Worm (Caenorhabditis elegans) whole organism, L4/young adult: ENCODE data around the gene kin-36.

Experiments
- W03F9.2 ChIP-seq: fragments of 150-350 bp; optimal IDR thresholded peaks from 2 replicates; lab custom pipeline; 2014; ENCODE audit warnings: missing biosample characterization, missing genetic modification characterization
- dao-5 ChIP-seq: sonication (generic microtip); optimal IDR thresholded peaks from 2 replicates; lab custom pipeline; 2016; ENCODE audit warnings: missing genotype, missing genetic modification characterization, moderate library complexity, missing compliant biosample characterization
- him-1 ChIP-seq: sonication (generic microtip); optimal IDR thresholded peaks from 2 replicates; lab custom pipeline; 2016; ENCODE audit warnings: missing genotype, missing genetic modification reagents, missing genetic modification characterization, missing compliant biosample characterization

kin-36 gene

ce11 chrIV:4655979-4656378 lies 22.8 kb upstream of the kin-36 start:
- no peak for TF ChIP-seq dao-5 (tag; lab: Kevin White, UChicago)
- no peak for TF ChIP-seq him-1 (tag; lab: Kevin White, UChicago)
- no peak for TF ChIP-seq W03F9.2 (tag; lab: Kevin White, UChicago)

DNA sequence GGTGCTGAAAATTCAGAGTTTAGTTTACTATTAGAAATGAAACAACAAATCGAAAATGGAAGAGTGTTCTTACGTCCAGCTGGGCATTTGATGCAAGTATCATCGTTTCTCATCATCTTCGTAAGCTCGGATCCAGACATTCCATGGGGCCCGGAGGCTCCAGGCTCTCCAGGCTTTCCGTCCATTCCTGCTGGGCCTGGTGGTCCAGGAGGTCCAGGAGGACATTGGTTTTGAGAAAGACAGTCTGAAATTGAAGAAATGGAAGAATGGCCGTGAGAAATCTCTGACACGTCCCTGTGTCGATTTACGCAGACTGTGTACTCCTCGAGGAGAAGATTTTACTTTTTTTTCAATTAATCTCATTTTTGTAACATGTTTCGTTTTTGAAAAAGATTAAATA lies 22.4 kb upstream of the kin-36 start:
- TF ChIP-seq dao-5 (tag; lab: Kevin White, UChicago) (no peak), him-1 (tag; lab: Kevin White, UChicago) (no peak), W03F9.2 (tag; lab: Kevin White, UChicago) (no peak)

DNA sequence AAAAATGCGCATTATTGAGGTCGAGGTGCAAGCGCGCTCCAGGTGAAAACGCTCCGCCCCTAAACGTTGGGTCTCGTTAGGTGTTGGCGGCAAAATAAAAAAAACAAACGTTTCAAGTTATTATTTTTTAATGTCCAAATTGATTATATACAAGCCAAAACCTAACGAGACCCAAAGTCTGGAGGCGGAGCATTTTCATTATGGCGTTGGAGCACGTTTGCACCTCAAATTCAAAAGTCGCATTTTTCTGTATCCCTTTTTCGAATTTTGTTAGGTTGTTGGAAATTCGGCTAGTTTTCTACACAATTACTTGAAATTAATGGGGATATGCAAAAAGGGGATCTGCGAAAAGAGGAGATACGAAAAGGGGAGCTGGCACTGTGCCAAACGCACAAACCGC lies 20.9 kb upstream of the kin-36 start, which contains the start of gene col-111:
Gene col-111, minus strand, starts transcription at position 101 of the 400 bp plus-strand sequence.
- TF ChIP-seq him-1 (tag; lab: Kevin White, UChicago) (no peak), dao-5 (tag; lab: Kevin White, UChicago) (no peak), W03F9.2 (tag; lab: Kevin White, UChicago) (no peak)

DNA sequence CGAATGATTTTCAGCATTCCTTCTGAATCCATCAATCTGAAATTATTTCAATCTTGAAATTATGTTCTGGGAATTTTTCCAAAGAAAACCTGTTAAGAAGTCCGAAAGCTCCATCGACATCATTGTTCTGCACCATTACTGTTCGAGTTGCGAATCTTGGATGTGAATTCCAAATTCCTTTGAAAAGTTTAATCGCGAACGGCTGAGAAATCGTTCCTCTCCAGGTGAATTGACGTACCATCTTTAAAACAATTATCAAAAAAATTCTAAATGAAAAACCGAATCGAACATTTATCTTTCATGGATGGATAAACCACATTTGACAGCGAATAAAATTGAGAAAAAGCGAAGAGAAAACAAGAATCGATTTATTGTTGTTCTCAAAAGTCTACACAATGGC lies 19.5 kb upstream of the kin-36 start, which contains the start of gene mrps-21:
Gene mrps-21, minus strand, starts transcription at position 241 of the 400 bp plus-strand sequence.
- TF ChIP-seq him-1 (tag; lab: Kevin White, UChicago) (no peak), dao-5 (tag; lab: Kevin White, UChicago) (no peak), W03F9.2 (tag; lab: Kevin White, UChicago) (no peak)

DNA sequence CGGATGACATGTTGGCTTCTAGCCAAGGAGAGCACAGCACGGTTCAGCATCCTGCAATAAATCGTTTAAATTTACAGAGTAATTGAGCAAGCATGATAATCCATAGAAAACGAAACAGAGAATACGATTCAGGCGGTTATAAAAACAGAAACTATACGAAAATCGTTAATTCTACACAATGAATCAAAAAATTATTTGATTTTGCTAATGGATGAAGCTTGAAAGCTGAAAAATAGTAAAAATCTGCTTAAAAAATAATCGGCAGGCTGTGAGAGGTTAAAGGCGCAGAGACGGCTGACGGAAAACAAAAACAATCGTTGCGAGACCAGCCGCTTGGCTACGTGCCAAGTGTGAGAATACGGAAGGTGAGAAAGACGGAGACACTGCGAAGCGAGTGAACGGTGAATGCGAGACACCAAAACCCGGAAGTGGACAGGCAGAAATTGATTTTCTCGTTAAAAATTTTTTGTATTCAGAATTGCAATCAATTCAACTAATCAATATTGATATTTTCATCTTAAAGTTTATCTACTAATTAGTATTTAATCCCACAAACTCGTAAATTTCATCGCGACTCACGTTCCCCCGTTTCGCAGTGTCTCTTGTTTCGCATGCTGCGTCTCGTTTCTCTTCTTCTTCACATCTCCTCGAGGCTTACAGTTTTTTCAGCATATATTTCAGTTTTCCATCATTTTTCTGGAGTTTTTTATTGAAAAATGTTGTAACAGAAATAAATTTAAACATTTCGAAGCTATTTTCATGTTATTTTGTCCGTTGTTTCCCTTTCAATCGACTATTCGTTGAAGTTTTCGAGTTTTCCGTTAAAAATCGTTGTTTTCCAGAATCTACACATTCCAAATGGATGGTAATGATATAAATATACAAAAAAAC lies 18.4 kb upstream of the kin-36 start, which contains the start of the genes F29B9.11 and jmjd-1.2:
Gene F29B9.11, minus strand, starts transcription at position 51 of the 891 bp plus-strand sequence.
Gene jmjd-1.2, plus strand, starts transcription at position 841 of the 891 bp plus-strand sequence.
- peak; percentile 39 for TF ChIP-seq him-1 (tag; lab: Kevin White, UChicago)
- peak; percentile 93 for TF ChIP-seq W03F9.2 (tag; lab: Kevin White, UChicago)
- no peak for TF ChIP-seq dao-5 (tag; lab: Kevin White, UChicago)

ce11 chrIV:4665079-4665478 lies 13.7 kb upstream of the kin-36 start, which contains the start of gene F29B9.1:
F29B9.1 (plus strand) TSS chrIV:4665379.
- no peak for TF ChIP-seq him-1 (tag; lab: Kevin White, UChicago)
- no peak for TF ChIP-seq dao-5 (tag; lab: Kevin White, UChicago)
- no peak for TF ChIP-seq W03F9.2 (tag; lab: Kevin White, UChicago)

DNA sequence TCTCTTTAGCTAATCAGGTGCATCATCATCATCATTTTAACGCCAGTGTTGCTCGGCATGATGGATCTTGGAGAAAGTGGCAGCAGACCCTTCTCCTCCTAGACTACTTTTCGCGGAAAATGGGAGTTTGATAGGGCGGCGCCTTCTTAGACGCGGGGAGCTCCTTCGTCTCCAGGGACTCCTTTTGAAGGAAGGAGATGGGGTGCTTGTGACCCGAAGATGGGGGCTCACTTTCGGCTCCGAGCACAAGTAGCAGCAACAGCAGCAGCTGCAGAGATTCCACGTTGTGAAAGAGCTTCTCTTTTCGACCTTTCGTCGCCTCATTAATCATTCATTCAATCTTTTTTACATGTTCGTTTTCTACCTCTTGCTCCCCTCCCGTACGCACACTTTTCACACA lies 11.4 kb upstream of the kin-36 start:
- no peak for TF ChIP-seq dao-5 (tag; lab: Kevin White, UChicago)
- no peak for TF ChIP-seq him-1 (tag; lab: Kevin White, UChicago)

DNA sequence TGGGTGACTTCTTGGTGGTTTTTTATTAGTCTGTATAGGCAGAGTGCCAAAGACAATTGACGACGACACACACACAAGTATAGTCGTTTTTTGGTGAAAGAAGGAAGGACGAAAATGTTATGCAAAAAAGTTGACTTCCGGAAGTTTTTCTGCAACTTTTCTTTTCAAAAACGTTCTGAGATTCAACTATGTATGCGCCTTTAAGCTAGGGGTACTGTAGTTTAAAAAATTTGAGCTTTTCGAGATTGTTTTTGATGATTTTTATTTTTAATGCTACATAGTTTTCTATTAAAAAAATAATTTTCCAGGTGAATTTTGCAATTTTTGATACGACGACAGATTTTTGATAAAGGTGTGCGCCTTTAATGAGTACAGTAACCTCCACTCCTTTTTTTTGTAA lies 11.0 kb upstream of the kin-36 start:
- TF ChIP-seq him-1 (tag; lab: Kevin White, UChicago) (no peak), W03F9.2 (tag; lab: Kevin White, UChicago) (no peak), dao-5 (tag; lab: Kevin White, UChicago) (no peak)

- TF ChIP-seq dao-5 (tag; lab: Kevin White, UChicago): no peak
- TF ChIP-seq W03F9.2 (tag; lab: Kevin White, UChicago): no peak
- TF ChIP-seq him-1 (tag; lab: Kevin White, UChicago): no peak
Observed at ce11 chrIV:4669242-4669641, 9.6 kb upstream of the kin-36 start, which contains the start of gene F29B9.12. F29B9.12 (plus strand) TSS chrIV:4669542.

ce11 chrIV:4673332-4673731 lies 5.5 kb upstream of the kin-36 start:
- TF ChIP-seq dao-5 (tag; lab: Kevin White, UChicago) (no peak), W03F9.2 (tag; lab: Kevin White, UChicago) (no peak), him-1 (tag; lab: Kevin White, UChicago) (no peak)

DNA sequence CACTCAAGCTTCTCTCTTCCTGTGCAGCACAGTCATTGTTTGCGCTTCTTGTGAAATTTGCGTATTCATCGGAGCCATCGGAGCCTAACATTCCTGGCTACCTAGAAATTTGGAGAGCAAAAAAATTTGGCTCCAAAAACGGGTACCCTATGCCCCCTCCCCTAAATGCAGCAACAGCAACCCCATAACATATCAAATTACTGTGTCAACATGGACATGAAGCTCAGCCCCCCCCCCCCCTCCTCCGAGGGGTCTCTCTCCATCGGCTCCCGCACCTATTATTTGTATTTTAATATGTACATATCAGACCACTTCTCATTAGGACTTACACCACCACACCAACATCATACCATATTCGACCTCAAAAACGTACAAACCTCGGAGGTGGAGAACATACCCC lies 4.5 kb upstream of the kin-36 start:
- TF ChIP-seq dao-5 (tag; lab: Kevin White, UChicago) (no peak), W03F9.2 (tag; lab: Kevin White, UChicago) (no peak), him-1 (tag; lab: Kevin White, UChicago) (no peak)

DNA sequence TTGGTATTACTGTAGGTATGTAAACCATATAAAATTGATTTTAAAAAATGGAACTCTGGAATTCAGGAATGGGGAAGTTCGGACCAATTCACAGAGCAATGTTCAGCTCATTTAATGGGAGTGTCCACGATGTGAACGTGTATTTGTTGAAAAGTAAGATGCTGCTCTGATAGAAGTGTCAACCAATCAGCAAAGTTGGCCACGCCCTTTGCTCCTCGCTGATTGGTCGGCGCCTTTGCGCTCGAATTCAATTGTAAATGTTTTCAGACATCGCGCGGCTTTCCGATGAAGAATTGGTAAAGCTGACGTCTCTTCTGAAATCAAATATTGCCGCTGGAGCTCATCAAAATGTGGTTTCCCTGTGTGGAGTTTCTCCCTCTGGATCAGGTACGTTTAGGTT lies 4.3 kb downstream of the kin-36 start:
- no peak for TF ChIP-seq dao-5 (tag; lab: Kevin White, UChicago)

- TF ChIP-seq W03F9.2 (tag; lab: Kevin White, UChicago): no peak
- no peak for TF ChIP-seq dao-5 (tag; lab: Kevin White, UChicago)
- no peak for TF ChIP-seq him-1 (tag; lab: Kevin White, UChicago)
Observed at ce11 chrIV:4686291-4686830, 7.5 kb downstream of the kin-36 start.
